Worm (Caenorhabditis elegans): ENCODE data around the gene C50D2.6.

Gene C50D2.6

DNA sequence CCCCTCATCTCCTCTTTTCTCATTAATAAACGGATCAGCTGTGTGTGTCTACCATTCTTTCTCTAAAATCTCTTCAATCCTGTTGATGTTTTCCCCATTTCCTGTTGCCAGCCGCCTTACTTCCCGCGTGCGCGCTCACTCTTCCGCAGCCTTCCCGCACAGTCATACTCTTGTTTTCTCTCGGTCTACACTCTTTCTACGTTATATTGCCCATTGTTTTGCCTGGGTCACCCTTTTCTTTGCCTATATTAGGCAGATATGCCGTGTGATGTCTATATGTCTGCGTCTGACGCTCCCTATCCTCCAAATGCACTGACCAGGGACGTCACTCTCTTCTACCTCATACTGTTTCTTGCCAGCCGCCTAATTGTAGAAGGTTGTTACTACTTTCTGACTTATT, 17.9 kb upstream of the C50D2.6 start:
- no peak for TF ChIP-seq ceh-14 (tag; optimal IDR thresholded peaks at IDR 0.05)
- TF ChIP-seq hlh-30 (tag; optimal IDR thresholded peaks at IDR 0.05; ENCODE audit: insufficient read depth), result peak; percentile 84
- TF ChIP-seq ceh-2 (tag; optimal IDR thresholded peaks at IDR 0.05), result peak; percentile 64
- no peak for TF ChIP-seq fax-1 (tag; optimal IDR thresholded peaks at IDR 0.05)
- TF ChIP-seq elt-2 (tag; optimal IDR thresholded peaks at IDR 0.05), result peak; percentile 39
- TF ChIP-seq unc-3 (GFP tag; conservative IDR thresholded peaks at IDR 0.05), result no peak
- no peak for TF ChIP-seq unc-3 (tag; optimal IDR thresholded peaks at IDR 0.05)
- TF ChIP-seq K02D7.2 (tag; optimal IDR thresholded peaks at IDR 0.05), result no peak
- peak; percentile 69 for TF ChIP-seq unc-55 (GFP tag; optimal IDR thresholded peaks at IDR 0.05)
- TF ChIP-seq pag-3 (tag; optimal IDR thresholded peaks at IDR 0.05; ENCODE audit: borderline replicate concordance), result no peak
- no peak for TF ChIP-seq C08G9.2 (tag; optimal IDR thresholded peaks at IDR 0.05)
- peak; percentile 3 for TF ChIP-seq pqm-1 (tag; optimal IDR thresholded peaks at IDR 0.05)
- TF ChIP-seq nfya-1 (tag; optimal IDR thresholded peaks at IDR 0.05), result peak; percentile 48
- no peak for TF ChIP-seq unc-86 (tag; optimal IDR thresholded peaks at IDR 0.05)
- TF ChIP-seq ceh-48 (tag; optimal IDR thresholded peaks at IDR 0.05), result no peak
- TF ChIP-seq T23F11.4 (GFP tag; optimal IDR thresholded peaks at IDR 0.05), result no peak
- no peak for TF ChIP-seq ceh-24 (tag; optimal IDR thresholded peaks at IDR 0.05)
- no peak for TF ChIP-seq lim-6 (tag; optimal IDR thresholded peaks at IDR 0.05)
- peak; percentile 31 for TF ChIP-seq dve-1 (tag; optimal IDR thresholded peaks at IDR 0.05)
- TF ChIP-seq rnt-1 (tag; optimal IDR thresholded peaks at IDR 0.05), result peak; percentile 31
- TF ChIP-seq unc-42 (tag; optimal IDR thresholded peaks at IDR 0.05), result peak; percentile 13
- TF ChIP-seq pha-2 (tag; optimal IDR thresholded peaks at IDR 0.05), result peak; percentile 1
- TF ChIP-seq odd-2 (tag; optimal IDR thresholded peaks at IDR 0.05), result no peak
- TF ChIP-seq pat-9 (tag; optimal IDR thresholded peaks at IDR 0.05), result no peak
- no peak for TF ChIP-seq ceh-9 (tag; optimal IDR thresholded peaks at IDR 0.05)
- TF ChIP-seq ceh-45 (GFP tag; IDR thresholded peaks at IDR 0.05), result no peak
- TF ChIP-seq K09A11.1 (tag; optimal IDR thresholded peaks at IDR 0.05; ENCODE audit: insufficient read depth), result no peak
- TF ChIP-seq eyg-1 (tag; optimal IDR thresholded peaks at IDR 0.05), result peak; percentile 84
- TF ChIP-seq ceh-30 (tag; optimal IDR thresholded peaks at IDR 0.05), result peak; percentile 63
- TF ChIP-seq lin-11 (tag; optimal IDR thresholded peaks at IDR 0.05), result no peak
- no peak for TF ChIP-seq ceh-22 (tag; optimal IDR thresholded peaks at IDR 0.05)
- TF ChIP-seq dmd-4 (tag; optimal IDR thresholded peaks at IDR 0.05; ENCODE audit: borderline replicate concordance), result no peak
- TF ChIP-seq sox-2 (GFP tag; IDR thresholded peaks at IDR 0.05), result peak; percentile 67
- no peak for TF ChIP-seq C38D4.7 (GFP tag; optimal IDR thresholded peaks at IDR 0.05)
- no peak for TF ChIP-seq ztf-16 (tag; optimal IDR thresholded peaks at IDR 0.05)
- no peak for TF ChIP-seq pha-4 (tag; optimal IDR thresholded peaks at IDR 0.05)
- no peak for TF ChIP-seq che-1 (tag; optimal IDR thresholded peaks at IDR 0.05)
- peak; percentile 84 for TF ChIP-seq tbx-2 (tag; optimal IDR thresholded peaks at IDR 0.05)
- no peak for TF ChIP-seq hlh-15 (tag; optimal IDR thresholded peaks at IDR 0.05)
- peak; percentile 34 for TF ChIP-seq ceh-18 (tag; optimal IDR thresholded peaks at IDR 0.05)
- no peak for TF ChIP-seq nhr-11 (tag; optimal IDR thresholded peaks at IDR 0.05)
- no peak for TF ChIP-seq fkh-10 (GFP tag; optimal IDR thresholded peaks at IDR 0.05)
- TF ChIP-seq sdc-2 (tag; optimal IDR thresholded peaks at IDR 0.05), result peak; percentile 38
- peak; percentile 46 for TF ChIP-seq madf-2 (tag; optimal IDR thresholded peaks at IDR 0.05)
- no peak for TF ChIP-seq hlh-13 (GFP tag; optimal IDR thresholded peaks at IDR 0.05)
- TF ChIP-seq ahr-1 (tag; optimal IDR thresholded peaks at IDR 0.05), result no peak
- TF ChIP-seq hlh-8 (tag; optimal IDR thresholded peaks at IDR 0.05), result peak; percentile 76
- TF ChIP-seq F13H6.1 (tag; optimal IDR thresholded peaks at IDR 0.05), result no peak
- peak; percentile 28 for TF ChIP-seq mec-3 (tag; optimal IDR thresholded peaks at IDR 0.05; ENCODE audit: borderline replicate concordance)
- peak; percentile 63 for TF ChIP-seq ceh-34 (tag; optimal IDR thresholded peaks at IDR 0.05)
- TF ChIP-seq nhr-232 (tag; optimal IDR thresholded peaks at IDR 0.05), result no peak
- peak; percentile 92 for TF ChIP-seq ref-2 (tag; optimal IDR thresholded peaks at IDR 0.05)
- no peak for TF ChIP-seq fkh-6 (tag; optimal IDR thresholded peaks at IDR 0.05)
- TF ChIP-seq tbx-7 (tag; optimal IDR thresholded peaks at IDR 0.05), result peak; percentile 38

Measured in whole organism, late embryonic.